Worm (Caenorhabditis elegans): ENCODE results near the gene sta-2.

DNA sequence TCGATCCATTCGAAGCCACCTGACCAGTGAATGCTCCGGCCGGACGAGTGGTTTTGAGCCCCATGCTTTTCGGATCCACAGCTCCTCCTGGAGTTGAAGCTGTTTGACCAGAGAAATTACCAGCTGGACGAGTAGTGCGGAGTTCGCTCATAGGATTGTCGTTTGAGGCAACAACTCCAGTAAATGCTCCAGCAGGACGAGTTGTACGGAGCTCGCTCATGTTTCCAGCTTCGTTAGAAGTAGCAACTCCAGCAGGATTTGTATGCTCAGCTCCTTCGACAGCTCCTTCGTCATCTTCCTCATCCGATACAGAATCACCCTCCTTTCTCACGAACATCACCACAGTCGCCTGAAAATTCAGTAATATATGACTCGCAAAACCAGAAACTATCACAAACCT, 12.5 kb downstream of the sta-2 start:
- no peak for TF ChIP-seq nhr-76 (tag; optimal IDR thresholded peaks at IDR 0.05)
- TF ChIP-seq zag-1 (tag; optimal IDR thresholded peaks at IDR 0.05): no peak
- no peak for TF ChIP-seq lir-3 (tag; optimal IDR thresholded peaks at IDR 0.05; ENCODE audit: poor library complexity)
- TF ChIP-seq dsc-1 (tag; optimal IDR thresholded peaks at IDR 0.05): no peak
- TF ChIP-seq fkh-10 (GFP tag; optimal IDR thresholded peaks at IDR 0.05): no peak

Data from whole organism, L1 larva.